Fruit fly (Drosophila melanogaster): Measurements from ENCODE around the gene CG2225.

- TF ChIP-seq trem (tag; optimal IDR thresholded peaks at IDR 0.05) = no peak
- no peak for TF ChIP-seq h (optimal IDR thresholded peaks at IDR 0.05)
- TF ChIP-seq CG18476 (GFP tag; optimal IDR thresholded peaks at IDR 0.05) = no peak
- no peak for TF ChIP-seq ATbp (GFP tag; optimal IDR thresholded peaks at IDR 0.05)
- no peak for TF ChIP-seq CG16815 (GFP tag; optimal IDR thresholded peaks at IDR 0.05)
- no peak for TF ChIP-seq tio (GFP tag; optimal IDR thresholded peaks at IDR 0.05)
- no peak for TF ChIP-seq gcm2 (GFP tag; optimal IDR thresholded peaks at IDR 0.05)
- no peak for TF ChIP-seq her (GFP tag; optimal IDR thresholded peaks at IDR 0.05)
- no peak for TF ChIP-seq CG31441 (GFP tag; IDR thresholded peaks at IDR 0.05)
- TF ChIP-seq slp2 (GFP tag; optimal IDR thresholded peaks at IDR 0.05) = no peak
- TF ChIP-seq sc (optimal IDR thresholded peaks at IDR 0.05) = no peak
- no peak for TF ChIP-seq sc (GFP tag; optimal IDR thresholded peaks at IDR 0.05)
These were observed 774 bp downstream of the CG2225 start for dm6 chr2L:21676556-21676955.

Data from whole organism, embryonic.